Worm (Caenorhabditis elegans): ENCODE measurements around the gene fbxa-15.

Gene fbxa-15

DNA sequence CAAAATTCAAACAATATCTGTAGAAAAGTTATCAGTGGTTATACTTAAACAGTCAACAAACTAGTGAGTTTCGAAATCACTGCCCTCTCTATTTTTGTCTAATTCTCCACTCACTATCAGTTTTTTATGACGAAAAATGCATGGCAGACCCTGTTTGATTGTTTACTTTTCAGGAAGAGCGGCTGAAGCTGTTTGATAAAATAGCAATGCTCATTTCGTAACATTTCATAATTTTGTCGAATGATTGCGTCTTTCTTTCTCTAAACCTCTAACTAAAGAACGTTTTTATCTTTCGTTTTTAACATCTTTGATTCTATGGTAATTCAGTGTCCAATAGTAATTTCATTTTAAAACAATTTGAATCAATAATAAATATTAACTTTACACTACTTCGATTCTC is 42.3 kb downstream of the fbxa-15 start:
- no peak for TF ChIP-seq unc-62 (GFP tag; optimal IDR thresholded peaks at IDR 0.05)
- no peak for TF ChIP-seq fos-1 (tag; optimal IDR thresholded peaks at IDR 0.05)
- peak; percentile 99 for TF ChIP-seq elt-2 (tag; optimal IDR thresholded peaks at IDR 0.05)
- TF ChIP-seq ZK546.5 (tag; optimal IDR thresholded peaks at IDR 0.05), result no peak
- TF ChIP-seq pha-4 (tag; optimal IDR thresholded peaks at IDR 0.05), result peak; percentile 95
- TF ChIP-seq pqm-1 (tag; optimal IDR thresholded peaks at IDR 0.05), result peak; percentile 98
- peak; percentile 89 for TF ChIP-seq jun-1 (tag; optimal IDR thresholded peaks at IDR 0.05)
- TF ChIP-seq ceh-28 (tag; optimal IDR thresholded peaks at IDR 0.05), result peak; percentile 42
- peak; percentile 45 for TF ChIP-seq egl-27 (tag; optimal IDR thresholded peaks at IDR 0.05)

DNA sequence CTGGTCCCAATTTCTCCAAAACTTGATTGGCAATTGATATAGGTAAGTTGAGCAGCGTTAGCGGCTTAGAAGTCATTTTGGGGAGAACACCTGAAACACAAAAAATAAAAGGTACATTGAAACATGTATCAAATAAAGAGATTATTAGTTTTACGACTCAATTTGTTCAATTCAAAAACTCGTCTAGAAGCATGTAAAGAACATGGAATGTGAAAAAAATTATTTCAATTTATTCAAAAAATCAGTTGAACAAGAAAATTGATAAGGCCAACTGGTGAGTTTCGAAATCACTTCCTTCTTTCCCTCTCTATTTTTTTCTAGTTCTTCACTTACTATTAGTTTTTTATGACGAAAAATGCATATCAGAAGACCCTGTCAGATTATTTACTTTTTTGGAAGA is 45.9 kb downstream of the fbxa-15 start, which contains the start of gene fbxa-30:
TSS of gene fbxa-30 (minus strand) at position 101 of the 400 bp plus-strand sequence.
- TF ChIP-seq ZK546.5 (tag; optimal IDR thresholded peaks at IDR 0.05), result no peak
- peak; percentile 6 for TF ChIP-seq elt-2 (tag; optimal IDR thresholded peaks at IDR 0.05)
- TF ChIP-seq ceh-9 (tag; optimal IDR thresholded peaks at IDR 0.05), result no peak

DNA sequence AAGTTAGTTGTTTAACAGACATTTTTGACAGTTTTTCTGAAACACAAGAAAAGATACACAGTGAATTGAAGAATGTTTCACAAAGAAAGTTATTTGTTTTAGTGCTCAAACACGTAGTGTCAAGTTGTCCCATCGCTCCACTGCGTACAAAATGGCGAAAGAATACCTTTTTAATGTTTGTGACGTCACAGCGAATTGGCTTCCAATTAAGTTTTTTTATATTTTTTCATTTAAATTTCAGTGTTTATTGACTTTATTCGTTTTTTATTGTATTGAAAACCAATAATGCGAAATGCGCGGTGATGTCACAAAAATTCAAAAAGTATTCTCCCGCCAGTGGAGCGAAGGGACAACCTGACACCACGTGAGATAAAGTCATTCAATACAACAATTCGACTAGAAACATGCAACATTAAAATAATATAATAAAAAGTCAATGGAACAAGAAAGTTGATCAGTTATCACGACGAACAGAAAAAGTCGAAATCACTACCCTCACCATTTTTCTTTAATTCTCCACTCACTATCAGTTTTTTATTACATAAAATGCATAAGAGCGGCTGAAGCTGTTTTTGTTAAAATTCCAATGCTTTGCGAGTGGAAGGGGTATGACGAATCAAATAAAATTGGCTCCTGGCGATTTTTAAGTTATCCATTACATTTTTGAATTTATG is 47.7 kb downstream of the fbxa-15 start, which contains the start of gene fbxa-29:
TSS of gene fbxa-29 (minus strand) at position 51 of the 674 bp plus-strand sequence.
- no peak for TF ChIP-seq ztf-11 (tag; optimal IDR thresholded peaks at IDR 0.05)
- no peak for TF ChIP-seq fkh-10 (GFP tag; optimal IDR thresholded peaks at IDR 0.05)
- no peak for TF ChIP-seq mdl-1 (tag; optimal IDR thresholded peaks at IDR 0.05)
- no peak for TF ChIP-seq unc-39 (tag; optimal IDR thresholded peaks at IDR 0.05)
- no peak for TF ChIP-seq lin-39 (tag; optimal IDR thresholded peaks at IDR 0.05)
- peak; percentile 72 for TF ChIP-seq elt-2 (tag; optimal IDR thresholded peaks at IDR 0.05)
- TF ChIP-seq ceh-9 (tag; optimal IDR thresholded peaks at IDR 0.05), result no peak
- TF ChIP-seq pqm-1 (tag; optimal IDR thresholded peaks at IDR 0.05), result peak; percentile 58
- no peak for TF ChIP-seq nhr-43 (tag; optimal IDR thresholded peaks at IDR 0.05; ENCODE audit: poor library complexity, severe bottlenecking)

DNA sequence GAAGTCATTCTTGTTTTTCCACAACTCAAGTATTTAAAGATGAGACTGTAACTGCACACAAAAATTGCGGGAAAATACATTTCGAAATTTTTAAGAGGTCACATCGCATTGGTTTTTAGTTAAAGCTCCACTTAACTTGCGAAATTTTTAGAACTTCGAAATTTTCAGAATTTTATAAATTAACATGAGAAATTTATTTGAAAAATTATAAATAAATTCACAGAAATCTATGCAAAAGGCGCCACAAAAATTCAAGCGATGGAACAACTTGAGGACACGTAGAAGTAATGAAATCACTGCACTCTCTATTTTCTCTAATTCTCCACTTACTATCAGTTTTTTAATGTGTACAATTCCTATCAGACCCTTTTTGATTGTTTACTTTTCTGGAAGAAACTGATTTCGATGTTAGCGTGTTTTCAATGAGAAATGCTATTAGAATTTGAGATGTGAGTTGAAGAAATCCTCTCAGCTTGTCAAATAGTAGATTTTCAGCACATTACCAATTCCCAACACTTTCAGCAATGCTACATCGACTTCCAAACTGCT is 50.0 kb downstream of the fbxa-15 start, which contains the start of gene fbxa-31:
TSS of gene fbxa-31 (minus strand) at position 51 of the 549 bp plus-strand sequence.
- TF ChIP-seq elt-2 (tag; optimal IDR thresholded peaks at IDR 0.05) (peak; percentile 59), elt-1 (tag; optimal IDR thresholded peaks at IDR 0.05) (no peak), egl-27 (tag; optimal IDR thresholded peaks at IDR 0.05) (no peak), unc-62 (GFP tag; optimal IDR thresholded peaks at IDR 0.05) (no peak), pha-4 (tag; optimal IDR thresholded peaks at IDR 0.05) (peak; percentile 96), ama-1 (optimal IDR thresholded peaks at IDR 0.05) (no peak), pqm-1 (tag; optimal IDR thresholded peaks at IDR 0.05) (peak; percentile 48)

DNA sequence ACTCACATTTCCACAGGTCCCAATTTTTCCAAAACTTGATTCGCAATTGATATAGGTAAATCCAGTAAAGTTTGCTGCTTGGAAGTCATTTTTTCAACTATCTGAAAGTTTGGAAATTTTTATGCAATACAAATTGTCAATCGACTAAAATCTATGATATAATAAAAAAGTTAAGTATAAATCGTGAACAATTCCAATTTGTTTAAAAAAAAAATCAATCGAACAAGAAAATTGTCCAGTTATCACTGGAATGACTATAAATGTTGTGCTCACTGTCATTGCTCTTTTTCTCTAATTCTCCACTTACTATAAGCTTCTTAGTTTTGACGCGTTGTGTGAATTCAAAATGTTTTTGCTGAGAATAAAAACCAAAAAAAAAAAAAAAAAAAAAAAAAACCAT is 52.3 kb downstream of the fbxa-15 start, which contains the start of gene fbxa-32:
TSS of gene fbxa-32 (minus strand) at position 101 of the 400 bp plus-strand sequence.
- peak; percentile 57 for TF ChIP-seq elt-2 (tag; optimal IDR thresholded peaks at IDR 0.05)
- TF ChIP-seq pha-4 (tag; optimal IDR thresholded peaks at IDR 0.05), result peak; percentile 14
- TF ChIP-seq ceh-82 (tag; optimal IDR thresholded peaks at IDR 0.05), result no peak
- no peak for TF ChIP-seq nhr-43 (tag; optimal IDR thresholded peaks at IDR 0.05; ENCODE audit: poor library complexity, severe bottlenecking)
